Fruit fly (Drosophila melanogaster): ENCODE data around the gene Pfas.

Gene Pfas

dm6 chr2L:6045972-6046718 lies at the start of gene Pfas:
Gene Pfas, minus strand, starts transcription at chr2L:6046050.
- TF ChIP-seq CG13204 (GFP tag; optimal IDR thresholded peaks at IDR 0.05) (no peak), Ets98B (GFP tag; IDR thresholded peaks at IDR 0.05) (peak; percentile 65), CG9948 (tag; optimal IDR thresholded peaks at IDR 0.05) (peak; percentile 35), rn (GFP tag; IDR thresholded peaks at IDR 0.05) (no peak), Pif1B (GFP tag; optimal IDR thresholded peaks at IDR 0.05) (no peak), CG8159 (tag; optimal IDR thresholded peaks at IDR 0.05) (peak; percentile 50), CG10348 (GFP tag; IDR thresholded peaks at IDR 0.05) (no peak), CG12605 (GFP tag; IDR thresholded peaks at IDR 0.05) (no peak), Snoo (tag; optimal IDR thresholded peaks at IDR 0.05) (peak; percentile 46), D1 (tag; optimal IDR thresholded peaks at IDR 0.05) (no peak), CG14655 (GFP tag; optimal IDR thresholded peaks at IDR 0.05) (no peak), CG4496 (GFP tag; IDR thresholded peaks at IDR 0.05) (peak; percentile 60; the same call in 1 of the 3 replicates), EcR (GFP tag; optimal IDR thresholded peaks at IDR 0.05) (peak; percentile 96), CG34367 (tag; optimal IDR thresholded peaks at IDR 0.05) (peak; percentile 28), CG32121 (GFP tag; IDR thresholded peaks at IDR 0.05) (peak; percentile 61), CG8301 (tag; optimal IDR thresholded peaks at IDR 0.05) (peak; percentile 50), CG17806 (tag; optimal IDR thresholded peaks at IDR 0.05) (peak; percentile 51), fd96Ca (GFP tag; IDR thresholded peaks at IDR 0.05) (peak; percentile 68; the same call in 2 of the 3 replicates), gl (tag; optimal IDR thresholded peaks at IDR 0.05) (peak; percentile 3), Pif1A (GFP tag; optimal IDR thresholded peaks at IDR 0.05) (no peak), CG15710 (tag; optimal IDR thresholded peaks at IDR 0.05) (peak; percentile 53)

dm6 chr2L:6092300-6092699 lies 46.5 kb upstream of the Pfas start:
- TF ChIP-seq CG8159 (tag; optimal IDR thresholded peaks at IDR 0.05), result no peak
- no peak for TF ChIP-seq CG34367 (tag; optimal IDR thresholded peaks at IDR 0.05)
- TF ChIP-seq Ets98B (GFP tag; IDR thresholded peaks at IDR 0.05), result no peak
- TF ChIP-seq Pif1B (GFP tag; optimal IDR thresholded peaks at IDR 0.05), result no peak
- TF ChIP-seq CG10348 (GFP tag; IDR thresholded peaks at IDR 0.05), result no peak
- TF ChIP-seq CG12605 (GFP tag; IDR thresholded peaks at IDR 0.05), result no peak
- no peak for TF ChIP-seq CG17806 (tag; optimal IDR thresholded peaks at IDR 0.05)

DNA sequence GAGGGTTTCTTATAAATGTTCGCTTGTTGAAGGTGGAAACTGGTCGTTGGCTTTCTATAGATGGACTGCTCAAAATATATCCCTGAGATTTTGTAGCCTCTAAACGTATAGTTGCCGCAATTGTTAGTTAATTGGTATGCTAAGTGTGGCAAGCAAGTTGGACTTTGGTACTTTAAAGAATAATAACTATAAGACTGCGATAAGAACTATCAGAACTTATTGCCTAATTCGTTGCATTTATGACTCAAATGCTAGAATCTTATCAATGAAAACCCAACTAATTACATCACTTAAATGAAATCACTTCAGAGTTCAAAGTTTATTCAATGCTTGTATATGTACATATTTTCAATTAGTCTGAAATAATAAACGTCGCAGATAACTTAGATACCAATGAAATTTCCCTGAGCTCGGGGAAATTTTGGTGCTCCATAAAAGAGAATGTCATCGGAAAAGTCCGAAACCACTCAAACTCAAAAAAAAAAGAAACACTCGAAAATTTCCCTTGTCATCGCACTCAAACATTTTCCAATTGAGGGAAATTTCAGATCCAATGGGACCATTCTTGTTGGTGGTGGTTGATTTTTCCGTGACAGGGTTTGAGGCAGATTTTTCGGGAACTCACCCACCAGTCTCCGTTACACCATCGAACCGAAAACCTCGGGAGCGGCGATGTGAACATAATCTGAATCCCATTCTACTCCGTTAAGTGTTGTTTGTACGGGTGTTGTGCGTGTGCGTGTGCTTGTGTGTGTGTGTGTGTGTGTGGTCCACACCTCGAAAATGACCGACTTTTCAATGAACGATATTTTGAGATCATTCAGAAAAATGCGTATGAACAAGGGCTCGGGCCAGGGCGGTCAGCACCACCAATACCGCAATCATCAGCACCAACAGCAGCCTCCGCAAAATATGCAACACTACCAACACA lies 45.2 kb upstream of the Pfas start, which contains the start of gene CG45075:
TSS of gene CG45075 (plus strand) at position 627 of the 931 bp plus-strand sequence.
- TF ChIP-seq EcR (GFP tag; optimal IDR thresholded peaks at IDR 0.05) (no peak), gl (tag; optimal IDR thresholded peaks at IDR 0.05) (no peak), CG34367 (tag; optimal IDR thresholded peaks at IDR 0.05) (no peak), CG9948 (tag; optimal IDR thresholded peaks at IDR 0.05) (no peak)

dm6 chr2L:6090365-6090764 lies 44.5 kb upstream of the Pfas start:
- TF ChIP-seq fd96Ca (GFP tag; IDR thresholded peaks at IDR 0.05), result no peak
- no peak for TF ChIP-seq Pif1B (GFP tag; optimal IDR thresholded peaks at IDR 0.05)
- no peak for TF ChIP-seq CG8159 (tag; optimal IDR thresholded peaks at IDR 0.05)
- TF ChIP-seq CG9948 (tag; optimal IDR thresholded peaks at IDR 0.05), result no peak
- no peak for TF ChIP-seq CG10348 (GFP tag; IDR thresholded peaks at IDR 0.05)
- TF ChIP-seq Ets98B (GFP tag; IDR thresholded peaks at IDR 0.05), result no peak
- no peak for TF ChIP-seq CG34367 (tag; optimal IDR thresholded peaks at IDR 0.05)
- TF ChIP-seq EcR (GFP tag; optimal IDR thresholded peaks at IDR 0.05), result no peak
- no peak for TF ChIP-seq CG15710 (tag; optimal IDR thresholded peaks at IDR 0.05)
- TF ChIP-seq gl (tag; optimal IDR thresholded peaks at IDR 0.05), result no peak
- no peak for TF ChIP-seq CG12605 (GFP tag; IDR thresholded peaks at IDR 0.05)
- no peak for TF ChIP-seq CG8301 (tag; optimal IDR thresholded peaks at IDR 0.05)
- no peak for TF ChIP-seq CG13204 (GFP tag; optimal IDR thresholded peaks at IDR 0.05)
- TF ChIP-seq Snoo (tag; optimal IDR thresholded peaks at IDR 0.05), result no peak
- no peak for TF ChIP-seq CG14655 (GFP tag; optimal IDR thresholded peaks at IDR 0.05)
- TF ChIP-seq D1 (tag; optimal IDR thresholded peaks at IDR 0.05), result no peak
- TF ChIP-seq CG4496 (GFP tag; IDR thresholded peaks at IDR 0.05), result no peak

dm6 chr2L:6089604-6090198 lies 43.9 kb upstream of the Pfas start:
- TF ChIP-seq CG13204 (GFP tag; optimal IDR thresholded peaks at IDR 0.05) (no peak), Pif1A (GFP tag; optimal IDR thresholded peaks at IDR 0.05) (no peak), CG9948 (tag; optimal IDR thresholded peaks at IDR 0.05) (no peak), rn (GFP tag; IDR thresholded peaks at IDR 0.05) (no peak), Ets98B (GFP tag; IDR thresholded peaks at IDR 0.05) (no peak), Snoo (tag; optimal IDR thresholded peaks at IDR 0.05) (no peak), CG34367 (tag; optimal IDR thresholded peaks at IDR 0.05) (no peak), gl (tag; optimal IDR thresholded peaks at IDR 0.05) (no peak), CG10348 (GFP tag; IDR thresholded peaks at IDR 0.05) (no peak), D1 (tag; optimal IDR thresholded peaks at IDR 0.05) (no peak), CG12605 (GFP tag; IDR thresholded peaks at IDR 0.05) (no peak), CG8301 (tag; optimal IDR thresholded peaks at IDR 0.05) (no peak), EcR (GFP tag; optimal IDR thresholded peaks at IDR 0.05) (no peak), CG32121 (GFP tag; IDR thresholded peaks at IDR 0.05) (no peak), CG17806 (tag; optimal IDR thresholded peaks at IDR 0.05) (no peak), CG15710 (tag; optimal IDR thresholded peaks at IDR 0.05) (no peak), CG14655 (GFP tag; optimal IDR thresholded peaks at IDR 0.05) (no peak)

Measured in whole organism, pupa.